Worm (Caenorhabditis elegans): ENCODE measurements around the gene srg-68.
A peak's percentile ranks its signal among the peaks of the same experiment; 100 is the strongest.

srg-68 gene

DNA sequence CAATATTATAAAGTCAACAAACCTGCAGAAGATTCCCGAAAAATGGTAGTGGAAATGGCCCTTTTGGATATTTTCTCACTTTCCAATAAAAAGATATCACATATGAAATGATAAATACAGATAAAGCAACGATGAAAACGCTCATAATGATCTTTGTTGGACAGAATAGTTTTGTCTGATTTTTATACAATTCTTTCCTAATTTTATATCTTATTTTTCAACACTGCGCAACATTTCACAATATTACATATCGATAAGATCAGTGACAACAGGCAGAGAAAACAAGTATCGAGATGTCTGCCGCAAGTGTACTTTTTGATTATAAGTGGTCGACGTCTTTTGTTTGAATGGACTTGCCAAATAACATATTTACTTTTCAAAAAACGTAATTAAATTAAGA, 42.1 kb downstream of the srg-68 start, which contains the start of gene cyp-14A5:
cyp-14A5 (minus strand) TSS at position 163 of the 400 bp plus-strand sequence.
- TF ChIP-seq unc-98 (GFP tag; IDR thresholded peaks at IDR 0.05), result no peak
- TF ChIP-seq tlp-1 (tag; optimal IDR thresholded peaks at IDR 0.05), result no peak
- TF ChIP-seq unc-62 (GFP tag; optimal IDR thresholded peaks at IDR 0.05), result no peak
- no peak for TF ChIP-seq ama-1 (optimal IDR thresholded peaks at IDR 0.05)
- TF ChIP-seq nhr-76 (tag; optimal IDR thresholded peaks at IDR 0.05), result no peak
- TF ChIP-seq elt-3 (tag; optimal IDR thresholded peaks at IDR 0.05), result peak in 2 of 6 experiments; percentile 17 to 34
- no peak for TF ChIP-seq fos-1 (tag; optimal IDR thresholded peaks at IDR 0.05)
- peak; percentile 43 for TF ChIP-seq blmp-1 (tag; optimal IDR thresholded peaks at IDR 0.05)
- TF ChIP-seq ets-5 (GFP tag; IDR thresholded peaks at IDR 0.05), result no peak

DNA sequence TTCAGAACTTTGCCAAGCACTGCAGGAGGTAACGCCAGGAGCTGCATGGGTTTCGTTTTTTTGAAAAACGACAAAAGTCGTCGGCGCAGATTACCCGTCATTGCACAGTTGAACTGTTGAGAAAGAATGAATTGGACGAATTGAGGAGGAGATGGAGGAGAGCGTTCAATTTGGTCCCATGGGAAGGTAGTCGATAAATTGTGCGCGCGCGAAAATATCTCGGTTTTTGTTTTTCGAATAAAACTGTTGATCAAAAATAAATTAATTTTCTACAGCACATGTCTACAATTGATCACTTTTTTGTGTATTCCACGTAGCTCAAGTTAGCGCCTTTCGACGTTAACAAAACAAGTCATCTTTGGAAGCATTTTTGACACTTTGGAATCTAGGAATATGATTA, 45.3 kb downstream of the srg-68 start, which contains the start of gene F08F3.6:
F08F3.6 (minus strand) TSS at position 153 of the 400 bp plus-strand sequence.
- no peak for TF ChIP-seq lin-39 (tag; optimal IDR thresholded peaks at IDR 0.05)
- no peak for TF ChIP-seq mab-9 (GFP tag; IDR thresholded peaks at IDR 0.05)
- no peak for TF ChIP-seq nhr-77 (tag; optimal IDR thresholded peaks at IDR 0.05)
- TF ChIP-seq unc-62 (GFP tag; optimal IDR thresholded peaks at IDR 0.05), result no peak
- TF ChIP-seq ceh-88 (GFP tag; IDR thresholded peaks at IDR 0.05), result no peak
- TF ChIP-seq F16B12.6 (tag; optimal IDR thresholded peaks at IDR 0.05), result no peak
- TF ChIP-seq nhr-47 (tag; optimal IDR thresholded peaks at IDR 0.05), result no peak
- no peak for TF ChIP-seq unc-86 (tag; optimal IDR thresholded peaks at IDR 0.05)
- TF ChIP-seq lin-15B (tag; optimal IDR thresholded peaks at IDR 0.05), result no peak
- no peak for TF ChIP-seq nhr-12 (tag; optimal IDR thresholded peaks at IDR 0.05)
